Worm (Caenorhabditis elegans): ENCODE measurements around the gene tat-2.

Gene tat-2

ce11 chrIV:4861449-4861848 lies 14.8 kb upstream of the tat-2 start, which contains the start of the genes Y17G9A.4 and str-173:
Y17G9A.4 (minus strand) TSS chrIV:4861549.
str-173 (plus strand) TSS chrIV:4861773.
- TF ChIP-seq ama-1 (optimal IDR thresholded peaks at IDR 0.05) (no peak), tbx-7 (tag; optimal IDR thresholded peaks at IDR 0.05) (no peak), elt-2 (tag; optimal IDR thresholded peaks at IDR 0.05) (no peak), pat-9 (tag; optimal IDR thresholded peaks at IDR 0.05) (no peak), ceh-24 (tag; optimal IDR thresholded peaks at IDR 0.05) (no peak), ztf-16 (tag; optimal IDR thresholded peaks at IDR 0.05) (no peak), che-1 (tag; optimal IDR thresholded peaks at IDR 0.05) (no peak), pros-1 (tag; optimal IDR thresholded peaks at IDR 0.05) (no peak), unc-42 (tag; optimal IDR thresholded peaks at IDR 0.05) (no peak), tbx-2 (tag; optimal IDR thresholded peaks at IDR 0.05) (no peak), ceh-14 (tag; optimal IDR thresholded peaks at IDR 0.05) (no peak), pqm-1 (tag; optimal IDR thresholded peaks at IDR 0.05) (no peak), ttx-3 (tag; optimal IDR thresholded peaks at IDR 0.05) (no peak), pha-2 (tag; optimal IDR thresholded peaks at IDR 0.05) (no peak), unc-3 (GFP tag; conservative IDR thresholded peaks at IDR 0.05) (no peak), unc-3 (tag; optimal IDR thresholded peaks at IDR 0.05) (no peak), ceh-9 (tag; optimal IDR thresholded peaks at IDR 0.05) (no peak)

ce11 chrIV:4858573-4858972 lies 11.9 kb upstream of the tat-2 start, which contains the start of gene Y17G9A.3:
Y17G9A.3 (minus strand) TSS chrIV:4858673.
- no peak for TF ChIP-seq elt-4 (tag; optimal IDR thresholded peaks at IDR 0.05)
- no peak for TF ChIP-seq ceh-24 (tag; optimal IDR thresholded peaks at IDR 0.05)

ce11 chrIV:4856195-4856594 lies 9.5 kb upstream of the tat-2 start, which contains the start of gene Y17G9A.2:
Y17G9A.2 (minus strand) TSS chrIV:4856295.
- TF ChIP-seq ama-1 (optimal IDR thresholded peaks at IDR 0.05) (no peak), pha-2 (tag; optimal IDR thresholded peaks at IDR 0.05) (no peak), che-1 (tag; optimal IDR thresholded peaks at IDR 0.05) (no peak), pros-1 (tag; optimal IDR thresholded peaks at IDR 0.05) (no peak), ceh-6 (GFP tag; optimal IDR thresholded peaks at IDR 0.05) (no peak), madf-2 (tag; optimal IDR thresholded peaks at IDR 0.05) (no peak), ceh-45 (GFP tag; IDR thresholded peaks at IDR 0.05) (no peak), syd-9 (tag; optimal IDR thresholded peaks at IDR 0.05) (no peak), ets-4 (tag; optimal IDR thresholded peaks at IDR 0.05) (no peak), pat-9 (tag; optimal IDR thresholded peaks at IDR 0.05) (no peak), odd-2 (tag; optimal IDR thresholded peaks at IDR 0.05) (no peak), nhr-232 (tag; optimal IDR thresholded peaks at IDR 0.05) (no peak), K02D7.2 (tag; optimal IDR thresholded peaks at IDR 0.05) (no peak), rnt-1 (tag; optimal IDR thresholded peaks at IDR 0.05) (no peak), ahr-1 (tag; optimal IDR thresholded peaks at IDR 0.05) (no peak), pax-1 (tag; optimal IDR thresholded peaks at IDR 0.05) (no peak), dmd-4 (tag; optimal IDR thresholded peaks at IDR 0.05; ENCODE audit: borderline replicate concordance) (no peak), hlh-30 (tag; optimal IDR thresholded peaks at IDR 0.05; ENCODE audit: insufficient read depth) (no peak)

ce11 chrIV:4842030-4842429 lies 4.7 kb downstream of the tat-2 start:
- no peak for TF ChIP-seq fkh-6 (tag; optimal IDR thresholded peaks at IDR 0.05)
- no peak for TF ChIP-seq npax-4 (tag; optimal IDR thresholded peaks at IDR 0.05)
- no peak for TF ChIP-seq ttx-3 (tag; optimal IDR thresholded peaks at IDR 0.05)
- no peak for TF ChIP-seq lim-6 (tag; optimal IDR thresholded peaks at IDR 0.05)
- no peak for TF ChIP-seq elt-2 (tag; optimal IDR thresholded peaks at IDR 0.05)
- no peak for TF ChIP-seq ceh-34 (tag; optimal IDR thresholded peaks at IDR 0.05)
- no peak for TF ChIP-seq tbx-7 (tag; optimal IDR thresholded peaks at IDR 0.05)
- TF ChIP-seq pros-1 (tag; optimal IDR thresholded peaks at IDR 0.05): no peak
- no peak for TF ChIP-seq nhr-11 (tag; optimal IDR thresholded peaks at IDR 0.05)

- TF ChIP-seq syd-9 (tag; optimal IDR thresholded peaks at IDR 0.05): no peak
- TF ChIP-seq ceh-45 (GFP tag; IDR thresholded peaks at IDR 0.05): no peak
- no peak for TF ChIP-seq hlh-15 (tag; optimal IDR thresholded peaks at IDR 0.05)
- no peak for TF ChIP-seq lim-6 (tag; optimal IDR thresholded peaks at IDR 0.05)
- TF ChIP-seq ama-1 (optimal IDR thresholded peaks at IDR 0.05): no peak
- TF ChIP-seq ceh-18 (tag; optimal IDR thresholded peaks at IDR 0.05): no peak
- no peak for TF ChIP-seq odd-2 (tag; optimal IDR thresholded peaks at IDR 0.05)
- TF ChIP-seq T23F11.4 (GFP tag; optimal IDR thresholded peaks at IDR 0.05): no peak
- TF ChIP-seq ceh-2 (tag; optimal IDR thresholded peaks at IDR 0.05): no peak
- no peak for TF ChIP-seq pha-4 (tag; optimal IDR thresholded peaks at IDR 0.05)
- TF ChIP-seq fax-1 (tag; optimal IDR thresholded peaks at IDR 0.05): no peak
- no peak for TF ChIP-seq mec-3 (tag; optimal IDR thresholded peaks at IDR 0.05; ENCODE audit: borderline replicate concordance)
- TF ChIP-seq elt-2 (tag; optimal IDR thresholded peaks at IDR 0.05): no peak
- no peak for TF ChIP-seq unc-3 (GFP tag; conservative IDR thresholded peaks at IDR 0.05)
- TF ChIP-seq unc-3 (tag; optimal IDR thresholded peaks at IDR 0.05): no peak
- no peak for TF ChIP-seq pros-1 (tag; optimal IDR thresholded peaks at IDR 0.05)
- TF ChIP-seq lin-11 (tag; optimal IDR thresholded peaks at IDR 0.05): no peak
- TF ChIP-seq sox-2 (GFP tag; IDR thresholded peaks at IDR 0.05): no peak
- no peak for TF ChIP-seq hlh-13 (GFP tag; optimal IDR thresholded peaks at IDR 0.05)
Measured at ce11 chrIV:4829641-4830040, 17.1 kb downstream of the tat-2 start.

Data from whole organism, late embryonic.